Fruit fly (Drosophila melanogaster) whole organism, embryonic: ENCODE data around the gene CG6724.

Source experiments
- Aef1 ChIP-seq: fragments of 200-800 bp; sonication (Bioruptor generic); IDR thresholded peaks from 3 replicates; pipeline ENCODE4 v1.3.6; 2022; ENCODE audit warnings: missing biosample characterization, missing genetic modification characterization
- Bdp1 ChIP-seq: fragments of 200-800 bp; sonication (Bioruptor generic); optimal IDR thresholded peaks from 3 replicates; lab custom pipeline; 2016; ENCODE audit warnings: missing biosample characterization, missing genetic modification characterization
- CG10147 ChIP-seq: fragments of 200-800 bp; sonication (Bioruptor generic); optimal IDR thresholded peaks from 2 replicates; lab custom pipeline; 2019; ENCODE audit warnings: missing biosample characterization, mild to moderate bottlenecking, missing genetic modification characterization, moderate library complexity
- CG10654 ChIP-seq: fragments of 200-800 bp; sonication (Bioruptor generic); optimal IDR thresholded peaks from 2 replicates; lab custom pipeline; 2016; ENCODE audit warnings: missing biosample characterization, missing genetic modification characterization
- CG11456 ChIP-seq: fragments of 200-800 bp; sonication (Bioruptor generic); IDR thresholded peaks from 3 replicates; pipeline ENCODE4 v1.3.6; 2022; ENCODE audit warnings: missing biosample characterization, missing genetic modification characterization
- CG11560 ChIP-seq: fragments of 200-800 bp; sonication (Bioruptor generic); IDR thresholded peaks from 3 replicates; pipeline ENCODE4 v1.3.6; 2022; ENCODE audit warnings: missing biosample characterization, missing genetic modification characterization
- CG12299 ChIP-seq: fragments of 200-800 bp; sonication (Bioruptor generic); optimal IDR thresholded peaks from 2 replicates; lab custom pipeline; 2018; ENCODE audit warnings: missing biosample characterization, mild to moderate bottlenecking, missing genetic modification characterization
- CG12769 ChIP-seq: fragments of 200-800 bp; sonication (Bioruptor generic); optimal IDR thresholded peaks from 2 replicates; lab custom pipeline; 2019; ENCODE audit warnings: missing biosample characterization, mild to moderate bottlenecking, missing genetic modification characterization, moderate library complexity
- CG14860 ChIP-seq: fragments of 200-800 bp; sonication (Bioruptor generic); IDR thresholded peaks from 3 replicates; pipeline ENCODE4 v1.3.6; 2022; ENCODE audit warnings: missing biosample characterization, missing genetic modification characterization; ENCODE audit not compliant: partially characterized antibody
- CG15479 ChIP-seq: fragments of 200-800 bp; sonication (Bioruptor generic); optimal IDR thresholded peaks from 3 replicates; lab custom pipeline; 2019; ENCODE audit warnings: missing biosample characterization, mild to moderate bottlenecking, missing genetic modification characterization, moderate library complexity
- CG1602 ChIP-seq: fragments of 200-800 bp; sonication (Bioruptor generic); optimal IDR thresholded peaks from 3 replicates; lab custom pipeline; 2016; ENCODE audit warnings: missing biosample characterization, missing genetic modification characterization
- CG18599 ChIP-seq: fragments of 200-800 bp; sonication (Bioruptor generic); optimal IDR thresholded peaks from 3 replicates; lab custom pipeline; 2017; ENCODE audit warnings: missing biosample characterization, missing genetic modification characterization, mild to moderate bottlenecking, moderate library complexity, missing genetic modification reagents
- CG2199 ChIP-seq: fragments of 200-800 bp; sonication (Bioruptor generic); IDR thresholded peaks from 3 replicates; pipeline ENCODE4 v1.3.6; 2022; ENCODE audit warnings: missing biosample characterization, missing genetic modification characterization
- CG2202 ChIP-seq: fragments of 200-800 bp; sonication (Bioruptor generic); optimal IDR thresholded peaks from 2 replicates; lab custom pipeline; 2018; ENCODE audit warnings: missing biosample characterization, mild to moderate bottlenecking, missing genetic modification characterization
- CG4617 ChIP-seq: fragments of 200-800 bp; sonication (Bioruptor generic); optimal IDR thresholded peaks from 3 replicates; lab custom pipeline; 2016; ENCODE audit warnings: missing biosample characterization, missing genetic modification characterization, borderline replicate concordance
- CG8944 ChIP-seq: fragments of 200-800 bp; sonication (Bioruptor generic); optimal IDR thresholded peaks from 3 replicates; lab custom pipeline; 2016; ENCODE audit warnings: missing biosample characterization, missing genetic modification characterization
- CG9215 ChIP-seq: fragments of 200-800 bp; sonication (Bioruptor generic); IDR thresholded peaks from 2 replicates; pipeline ENCODE4 v1.3.6; 2022; ENCODE audit warnings: missing biosample characterization, missing genetic modification characterization
- CG9437 ChIP-seq: fragments of 200-800 bp; sonication (Bioruptor generic); optimal IDR thresholded peaks from 2 replicates; lab custom pipeline; 2018; ENCODE audit warnings: missing biosample characterization, mild to moderate bottlenecking, missing genetic modification characterization
- CHES-1-like ChIP-seq: fragments of 200-800 bp; sonication (Bioruptor generic); optimal IDR thresholded peaks from 2 replicates; lab custom pipeline; 2016; ENCODE audit warnings: missing biosample characterization, missing genetic modification characterization
- D ChIP-seq, 2 experiments: fragments of 200-800 bp in 1 of 2; fragments of >200 bp in 1 of 2; sonication (Bioruptor generic) in 1 of 2; optimal IDR thresholded peaks; 2 replicates in 1 of 2; 3 replicates in 1 of 2; lab custom pipeline; 2017; ENCODE audit warnings: mild to moderate bottlenecking in 1 of 2, missing biosample characterization in 1 of 2, missing genetic modification characterization in 1 of 2, missing genetic modification reagents in 1 of 2
- Dp ChIP-seq: fragments of 200-800 bp; sonication (Bioruptor generic); optimal IDR thresholded peaks from 2 replicates; lab custom pipeline; 2018; ENCODE audit warnings: missing biosample characterization, mild to moderate bottlenecking, missing genetic modification characterization, moderate library complexity
- Dref ChIP-seq: fragments of 200-800 bp; sonication (Bioruptor generic); IDR thresholded peaks from 2 replicates; pipeline ENCODE4 v1.3.6; 2022; ENCODE audit warnings: missing biosample characterization, missing genetic modification characterization
- E2f2 ChIP-seq: fragments of 200-800 bp; sonication (Bioruptor generic); IDR thresholded peaks from 2 replicates; pipeline ENCODE4 v1.3.6; 2022; ENCODE audit warnings: missing biosample characterization, missing genetic modification characterization
- HLHmδ ChIP-seq: fragments of 200-800 bp; sonication (Bioruptor generic); optimal IDR thresholded peaks from 2 replicates; lab custom pipeline; 2018; ENCODE audit warnings: missing biosample characterization, mild to moderate bottlenecking, missing genetic modification characterization, moderate library complexity
- Hey ChIP-seq: fragments of 200-800 bp; sonication (Bioruptor generic); optimal IDR thresholded peaks from 3 replicates; lab custom pipeline; 2018; ENCODE audit warnings: missing biosample characterization, mild to moderate bottlenecking, missing genetic modification characterization
- Hmx ChIP-seq: fragments of 200-800 bp; sonication (Bioruptor generic); optimal IDR thresholded peaks from 2 replicates; lab custom pipeline; 2016; ENCODE audit warnings: missing biosample characterization, missing genetic modification characterization
- Hr3 ChIP-seq: fragments of 200-800 bp; sonication (Bioruptor generic); optimal IDR thresholded peaks from 3 replicates; lab custom pipeline; 2016; ENCODE audit warnings: missing biosample characterization, missing genetic modification characterization
- Hr51 ChIP-seq, 2 experiments: fragments of 200-800 bp; sonication (Bioruptor generic); optimal IDR thresholded peaks; 2 replicates in 1 of 2; 3 replicates in 1 of 2; lab custom pipeline; 2016 to 2018; ENCODE audit warnings: missing biosample characterization in 2 of 2, missing genetic modification characterization in 2 of 2, mild to moderate bottlenecking in 1 of 2, moderate library complexity in 1 of 2
- Kr ChIP-seq: fragments of 200-800 bp; sonication (Bioruptor generic); optimal IDR thresholded peaks from 2 replicates; lab custom pipeline; 2017; ENCODE audit warnings: missing biosample characterization, mild to moderate bottlenecking, missing genetic modification characterization
- Meics ChIP-seq: fragments of 200-800 bp; sonication (Bioruptor generic); optimal IDR thresholded peaks from 2 replicates; lab custom pipeline; 2017; ENCODE audit warnings: missing biosample characterization, mild to moderate bottlenecking, missing genetic modification characterization
- Myb ChIP-seq: fragments of 200-800 bp; sonication (Bioruptor generic); optimal IDR thresholded peaks from 2 replicates; lab custom pipeline; 2016; ENCODE audit warnings: missing biosample characterization, missing genetic modification characterization
- Ravus ChIP-seq: fragments of 200-800 bp; sonication (Bioruptor generic); IDR thresholded peaks from 2 replicates; pipeline ENCODE4 v1.3.6; 2022; ENCODE audit warnings: missing biosample characterization, missing genetic modification characterization
- Sry-δ ChIP-seq: fragments of 200-800 bp; sonication (Bioruptor generic); optimal IDR thresholded peaks from 2 replicates; lab custom pipeline; 2016; ENCODE audit warnings: missing biosample characterization, missing genetic modification characterization
- Taf1 ChIP-seq: fragments of 200-800 bp; sonication (Bioruptor generic); IDR thresholded peaks from 2 replicates; pipeline ENCODE4 v1.3.6; 2022; ENCODE audit warnings: missing biosample characterization, missing genetic modification characterization
- Usf ChIP-seq: fragments of 200-800 bp; sonication (Bioruptor generic); optimal IDR thresholded peaks from 2 replicates; lab custom pipeline; 2017; ENCODE audit warnings: missing genotype, missing biosample characterization, missing genetic modification characterization
- Xrp1 ChIP-seq: fragments of 200-800 bp; sonication (Bioruptor generic); IDR thresholded peaks from 2 replicates; pipeline ENCODE4 v1.3.6; 2022; ENCODE audit warnings: missing biosample characterization, missing genetic modification characterization
- az2 ChIP-seq: fragments of 200-800 bp; sonication (Bioruptor generic); optimal IDR thresholded peaks from 3 replicates; lab custom pipeline; 2016; ENCODE audit warnings: missing biosample characterization, missing genetic modification characterization
- caup ChIP-seq: fragments of 200-800 bp; sonication (Bioruptor generic); optimal IDR thresholded peaks from 3 replicates; lab custom pipeline; 2017; ENCODE audit warnings: missing biosample characterization, mild to moderate bottlenecking, missing genetic modification characterization, moderate library complexity; ENCODE audit not compliant: severe bottlenecking
- chn ChIP-seq: fragments of 200-800 bp; sonication (Bioruptor generic); optimal IDR thresholded peaks from 2 replicates; lab custom pipeline; 2016; ENCODE audit warnings: missing biosample characterization, missing genetic modification characterization
- dmrt99B ChIP-seq: fragments of 200-800 bp; sonication (Bioruptor generic); optimal IDR thresholded peaks from 2 replicates; lab custom pipeline; 2018; ENCODE audit warnings: missing biosample characterization, mild to moderate bottlenecking, missing genetic modification characterization, moderate library complexity
- fd102C ChIP-seq: fragments of 200-800 bp; sonication (Bioruptor generic); optimal IDR thresholded peaks from 2 replicates; lab custom pipeline; 2018; ENCODE audit warnings: missing biosample characterization, mild to moderate bottlenecking, missing genetic modification characterization, moderate library complexity
- gce ChIP-seq: fragments of 200-800 bp; sonication (Bioruptor generic); IDR thresholded peaks from 3 replicates; pipeline ENCODE4 v1.3.6; 2022; ENCODE audit warnings: missing biosample characterization, missing genetic modification characterization
- ken ChIP-seq: fragments of 200-800 bp; sonication (Bioruptor generic); IDR thresholded peaks from 3 replicates; pipeline ENCODE4 v1.3.6; 2022; ENCODE audit warnings: missing biosample characterization, missing genetic modification characterization
- lab ChIP-seq: fragments of 200-800 bp; sonication (Bioruptor generic); optimal IDR thresholded peaks from 3 replicates; lab custom pipeline; 2017; ENCODE audit warnings: missing biosample characterization, missing genetic modification characterization, mild to moderate bottlenecking, moderate library complexity, missing genetic modification reagents
- odd ChIP-seq: fragments of 200-800 bp; sonication (Bioruptor generic); optimal IDR thresholded peaks from 2 replicates; lab custom pipeline; 2017; ENCODE audit warnings: missing biosample characterization, mild to moderate bottlenecking, missing genetic modification characterization
- shn ChIP-seq: fragments of 200-800 bp; sonication (Bioruptor generic); optimal IDR thresholded peaks from 3 replicates; lab custom pipeline; 2016; ENCODE audit warnings: missing biosample characterization, missing genetic modification characterization
- slbo ChIP-seq: fragments of 200-800 bp; sonication (Bioruptor generic); IDR thresholded peaks from 2 replicates; pipeline ENCODE4 v1.3.6; 2022; ENCODE audit warnings: missing biosample characterization, missing genetic modification characterization
- stwl ChIP-seq: fragments of 200-800 bp; sonication (Bioruptor generic); optimal IDR thresholded peaks from 3 replicates; lab custom pipeline; 2018; ENCODE audit warnings: missing biosample characterization, mild to moderate bottlenecking, missing genetic modification characterization, moderate library complexity
- wdn ChIP-seq: fragments of 200-800 bp; sonication (Bioruptor generic); IDR thresholded peaks from 2 replicates; pipeline ENCODE4 v1.3.6; 2022; ENCODE audit warnings: missing biosample characterization, missing genetic modification characterization
- zen2 ChIP-seq: fragments of 200-800 bp; sonication (Bioruptor generic); IDR thresholded peaks from 3 replicates; pipeline ENCODE4 v1.3.6; 2022; ENCODE audit warnings: missing biosample characterization, missing genetic modification characterization; ENCODE audit not compliant: partially characterized antibody

CG6724 gene

dm6 chr2L:10732343-10732808, 37.4 kb downstream of the CG6724 start, which contains the start of the genes EMC3 and Dpy-30L1 (continued):
- TF ChIP-seq Kr (GFP tag; lab: Kevin White, UChicago) (no peak), Hmx (GFP tag; lab: Kevin White, UChicago) (no peak), Ravus (GFP tag; lab: Robert Waterston, UW) (no peak), az2 (peak; percentile 49), Taf1 (GFP tag; lab: Robert Waterston, UW) (no peak), odd (GFP tag; lab: Kevin White, UChicago) (no peak), stwl (tag; lab: Kevin White, UChicago) (peak; percentile 93), dmrt99B (tag; lab: Kevin White, UChicago) (no peak), Hey (tag; lab: Kevin White, UChicago) (no peak), CG15479 (GFP tag; lab: Kevin White, UChicago) (no peak), Sry-δ (GFP tag; lab: Kevin White, UChicago) (peak; percentile 87), Aef1 (GFP tag; lab: Robert Waterston, UW) (peak; percentile 36; the same call in 1 of the 3 replicates), CG2199 (GFP tag; lab: Robert Waterston, UW) (no peak), D (optimal IDR thresholded peaks at IDR 0.05; lab: Kevin White, UChicago) (no peak), D (GFP tag; optimal IDR thresholded peaks at IDR 0.05; lab: Kevin White, UChicago) (no peak), Hr51 (GFP tag; optimal IDR thresholded peaks at IDR 0.05; lab: Kevin White, UChicago) (peak in 1 of 2 experiments; percentile 30), CG8944 (GFP tag; lab: Kevin White, UChicago) (peak; percentile 29), CHES-1-like (GFP tag; lab: Kevin White, UChicago) (peak; percentile 33), CG1602 (GFP tag; lab: Kevin White, UChicago) (peak; percentile 56), shn (no peak), Dp (GFP tag; lab: Kevin White, UChicago) (peak; percentile 46), gce (GFP tag; lab: Robert Waterston, UW) (no peak), CG11456 (GFP tag; lab: Robert Waterston, UW) (no peak), fd102C (GFP tag; lab: Kevin White, UChicago) (no peak), CG12769 (tag; lab: Kevin White, UChicago) (no peak), caup (GFP tag; lab: Kevin White, UChicago) (peak; percentile 10), HLHmδ (no peak), Xrp1 (peak; percentile 37; the same call in 1 of the 2 replicates), CG12299 (peak; percentile 15), Myb (GFP tag; lab: Kevin White, UChicago) (peak; percentile 46), Usf (GFP tag; lab: Kevin White, UChicago) (no peak), CG2202 (tag; lab: Kevin White, UChicago) (peak; percentile 24), lab (GFP tag; lab: Kevin White, UChicago) (no peak), CG4617 (GFP tag; lab: Kevin White, UChicago) (peak; percentile 64), CG10147 (GFP tag; lab: Kevin White, UChicago) (no peak), wdn (GFP tag; lab: Robert Waterston, UW) (no peak), Hr3 (peak; percentile 63), CG14860 (GFP tag; lab: Robert Waterston, UW) (peak; percentile 86), E2f2 (GFP tag; lab: Robert Waterston, UW) (peak; percentile 54; the same call in 1 of the 2 replicates), zen2 (GFP tag; lab: Robert Waterston, UW) (peak; percentile 69; the same call in 1 of the 3 replicates), CG10654 (GFP tag; lab: Kevin White, UChicago) (peak; percentile 37), CG9215 (GFP tag; lab: Robert Waterston, UW) (peak; percentile 49; the same call in 1 of the 2 replicates), Dref (GFP tag; lab: Robert Waterston, UW) (peak; percentile 74), Meics (GFP tag; lab: Kevin White, UChicago) (no peak), CG9437 (GFP tag; lab: Kevin White, UChicago) (no peak), chn (GFP tag; lab: Kevin White, UChicago) (peak; percentile 21), Bdp1 (GFP tag; lab: Kevin White, UChicago) (no peak), ken (GFP tag; lab: Robert Waterston, UW) (no peak), slbo (peak; percentile 60), CG18599 (GFP tag; lab: Kevin White, UChicago) (no peak), CG11560 (tag; lab: Robert Waterston, UW) (peak; percentile 73)
